Fruit fly (Drosophila melanogaster): ENCODE data around the gene CG42831.

Gene CG42831

dm6 chr3L:10814519-10814918 lies at the start of gene CG42831:
CG42831 (plus strand) TSS chr3L:10814819.
- TF ChIP-seq woc (GFP tag; optimal IDR thresholded peaks at IDR 0.05), result no peak
- no peak for TF ChIP-seq CG32264 (GFP tag; optimal IDR thresholded peaks at IDR 0.05)
- TF ChIP-seq Dif (GFP tag; optimal IDR thresholded peaks at IDR 0.05; ENCODE audit: partially characterized antibody), result no peak
- no peak for TF ChIP-seq brk (GFP tag; optimal IDR thresholded peaks at IDR 0.05)
- no peak for TF ChIP-seq CG9705 (GFP tag; optimal IDR thresholded peaks at IDR 0.05)
- TF ChIP-seq usp (GFP tag; optimal IDR thresholded peaks at IDR 0.05), result no peak
- no peak for TF ChIP-seq psq (GFP tag; optimal IDR thresholded peaks at IDR 0.05)
- no peak for TF ChIP-seq dl (GFP tag; optimal IDR thresholded peaks at IDR 0.05; ENCODE audit: insufficient read depth in 1 of 2, partially characterized antibody in 2 of 2)

- TF ChIP-seq Dif (GFP tag; optimal IDR thresholded peaks at IDR 0.05; ENCODE audit: partially characterized antibody) (no peak), psq (GFP tag; optimal IDR thresholded peaks at IDR 0.05) (peak; percentile 35), sage (GFP tag; optimal IDR thresholded peaks at IDR 0.05) (no peak), N (GFP tag; optimal IDR thresholded peaks at IDR 0.05) (no peak), woc (GFP tag; optimal IDR thresholded peaks at IDR 0.05) (peak; percentile 36), fru (GFP tag; optimal IDR thresholded peaks at IDR 0.05) (peak; percentile 48), jim (GFP tag; optimal IDR thresholded peaks at IDR 0.05) (no peak), GATAd (GFP tag; optimal IDR thresholded peaks at IDR 0.05) (no peak)
These were observed 48.0 kb upstream of the CG42831 start for dm6 chr3L:10766480-10767145.

- peak; percentile 8 for TF ChIP-seq Sp1 (GFP tag; optimal IDR thresholded peaks at IDR 0.05)
- no peak for TF ChIP-seq Mio (GFP tag; optimal IDR thresholded peaks at IDR 0.05)
These were observed 47.2 kb upstream of the CG42831 start for dm6 chr3L:10767181-10768095.

dm6 chr3L:10769218-10770018 lies 45.2 kb upstream of the CG42831 start:
- TF ChIP-seq Sp1 (GFP tag; optimal IDR thresholded peaks at IDR 0.05), result peak; percentile 15
- TF ChIP-seq Jra (GFP tag; optimal IDR thresholded peaks at IDR 0.05), result no peak
- TF ChIP-seq sv (GFP tag; optimal IDR thresholded peaks at IDR 0.05), result peak; percentile 57
- no peak for TF ChIP-seq h (GFP tag; optimal IDR thresholded peaks at IDR 0.05)
- peak in 1 of 2 experiments; percentile 14 for TF ChIP-seq foxo (GFP tag; optimal IDR thresholded peaks at IDR 0.05)
- TF ChIP-seq OdsH (GFP tag; optimal IDR thresholded peaks at IDR 0.05), result peak; percentile 3

- TF ChIP-seq lola (GFP tag; optimal IDR thresholded peaks at IDR 0.05), result no peak
- no peak for TF ChIP-seq CrebA (GFP tag; optimal IDR thresholded peaks at IDR 0.05; ENCODE audit: borderline replicate concordance)
- no peak for TF ChIP-seq sage (GFP tag; optimal IDR thresholded peaks at IDR 0.05)
- TF ChIP-seq dmrt93B (GFP tag; optimal IDR thresholded peaks at IDR 0.05), result no peak
- TF ChIP-seq pan (optimal IDR thresholded peaks at IDR 0.05), result no peak
- no peak for TF ChIP-seq h (GFP tag; optimal IDR thresholded peaks at IDR 0.05)
- TF ChIP-seq dsf (GFP tag; optimal IDR thresholded peaks at IDR 0.05; ENCODE audit: borderline replicate concordance), result no peak
- TF ChIP-seq dl (GFP tag; optimal IDR thresholded peaks at IDR 0.05; ENCODE audit: insufficient read depth in 1 of 2, partially characterized antibody in 2 of 2), result no peak
- TF ChIP-seq usp (GFP tag; optimal IDR thresholded peaks at IDR 0.05), result no peak
- no peak for TF ChIP-seq fru (GFP tag; optimal IDR thresholded peaks at IDR 0.05)
- no peak for TF ChIP-seq N (GFP tag; optimal IDR thresholded peaks at IDR 0.05)
- no peak for TF ChIP-seq Hr78 (GFP tag; optimal IDR thresholded peaks at IDR 0.05)
- no peak for TF ChIP-seq woc (GFP tag; optimal IDR thresholded peaks at IDR 0.05)
- no peak for TF ChIP-seq Sp1 (GFP tag; optimal IDR thresholded peaks at IDR 0.05)
- TF ChIP-seq Abd-B (GFP tag; optimal IDR thresholded peaks at IDR 0.05), result no peak
- TF ChIP-seq Dif (GFP tag; optimal IDR thresholded peaks at IDR 0.05; ENCODE audit: partially characterized antibody), result no peak
- no peak for TF ChIP-seq ey (GFP tag; optimal IDR thresholded peaks at IDR 0.05)
- no peak for TF ChIP-seq br (GFP tag; optimal IDR thresholded peaks at IDR 0.05)
These were observed 42.9 kb upstream of the CG42831 start, which contains the start of gene CG43245 for dm6 chr3L:10771616-10772203. CG43245 (plus strand) TSS chr3L:10771925.
